Fruit fly (Drosophila melanogaster): ENCODE measurements around the gene CG5577.

CG5577 gene

dm6 chr3L:17856655-17857479, 15.6 kb upstream of the CG5577 start, which contains the start of gene CG5535:
TSS of gene CG5535 (minus strand) at chr3L:17856794.
- TF ChIP-seq Mnt (GFP tag; optimal IDR thresholded peaks at IDR 0.05): peak; percentile 57
- TF ChIP-seq pad (GFP tag; optimal IDR thresholded peaks at IDR 0.05): peak; percentile 73
- TF ChIP-seq cnc (optimal IDR thresholded peaks at IDR 0.05): no peak
- TF ChIP-seq cic (GFP tag; optimal IDR thresholded peaks at IDR 0.05): no peak
- peak; percentile 54 for TF ChIP-seq CG5204 (GFP tag; optimal IDR thresholded peaks at IDR 0.05)
- peak; percentile 80 for TF ChIP-seq CG33017 (tag; optimal IDR thresholded peaks at IDR 0.05)
- TF ChIP-seq ovo (GFP tag; optimal IDR thresholded peaks at IDR 0.05): peak; percentile 16
- peak; percentile 7 for TF ChIP-seq Clk (GFP tag; optimal IDR thresholded peaks at IDR 0.05)
- TF ChIP-seq CG14711 (tag; optimal IDR thresholded peaks at IDR 0.05): peak; percentile 95
- TF ChIP-seq Hr96 (GFP tag; optimal IDR thresholded peaks at IDR 0.05): peak; percentile 56
- peak; percentile 3 for TF ChIP-seq CG1620 (GFP tag; optimal IDR thresholded peaks at IDR 0.05)
- TF ChIP-seq CG7045 (GFP tag; optimal IDR thresholded peaks at IDR 0.05): peak; percentile 81
- TF ChIP-seq bab1 (GFP tag; optimal IDR thresholded peaks at IDR 0.05): peak; percentile 77
- peak; percentile 64 for TF ChIP-seq tj (GFP tag; optimal IDR thresholded peaks at IDR 0.05)
- TF ChIP-seq CG11617 (GFP tag; optimal IDR thresholded peaks at IDR 0.05): peak; percentile 92
- peak; percentile 74 for TF ChIP-seq CG12768 (GFP tag; optimal IDR thresholded peaks at IDR 0.05)
- peak; percentile 61 for TF ChIP-seq toe (GFP tag; optimal IDR thresholded peaks at IDR 0.05)
- no peak for TF ChIP-seq kay (GFP tag; ENCODE audit: borderline replicate concordance)
- TF ChIP-seq Crg-1 (GFP tag; optimal IDR thresholded peaks at IDR 0.05): peak; percentile 32
- TF ChIP-seq CG7101 (tag; optimal IDR thresholded peaks at IDR 0.05): peak; percentile 82

DNA sequence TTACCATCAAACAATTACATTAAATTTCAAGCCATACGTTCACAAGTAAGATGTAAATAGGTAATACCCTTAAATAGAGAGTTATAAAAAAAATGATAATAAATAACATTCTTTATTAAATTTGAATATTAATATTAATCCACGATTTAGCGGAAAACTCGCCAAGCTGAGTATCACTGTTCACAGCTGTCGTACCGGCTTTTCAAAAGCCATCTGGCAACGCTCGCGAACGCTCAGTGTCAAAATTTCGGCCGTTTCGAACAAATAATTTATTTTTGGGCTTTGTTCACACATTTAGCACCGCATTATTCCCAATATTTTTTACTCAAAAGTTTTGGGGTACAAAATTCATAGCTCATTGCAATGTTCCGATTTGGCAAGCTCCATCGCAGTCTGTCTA, 8.3 kb upstream of the CG5577 start, which contains the start of gene TrpRS-m:
Gene TrpRS-m, plus strand, starts transcription at position 211 of the 400 bp plus-strand sequence.
- no peak for TF ChIP-seq Crg-1 (GFP tag; optimal IDR thresholded peaks at IDR 0.05)
- no peak for TF ChIP-seq ovo (GFP tag; optimal IDR thresholded peaks at IDR 0.05)
- TF ChIP-seq cic (GFP tag; optimal IDR thresholded peaks at IDR 0.05): no peak
- peak; percentile 35 for TF ChIP-seq bab1 (GFP tag; optimal IDR thresholded peaks at IDR 0.05)
- no peak for TF ChIP-seq cnc (optimal IDR thresholded peaks at IDR 0.05)

DNA sequence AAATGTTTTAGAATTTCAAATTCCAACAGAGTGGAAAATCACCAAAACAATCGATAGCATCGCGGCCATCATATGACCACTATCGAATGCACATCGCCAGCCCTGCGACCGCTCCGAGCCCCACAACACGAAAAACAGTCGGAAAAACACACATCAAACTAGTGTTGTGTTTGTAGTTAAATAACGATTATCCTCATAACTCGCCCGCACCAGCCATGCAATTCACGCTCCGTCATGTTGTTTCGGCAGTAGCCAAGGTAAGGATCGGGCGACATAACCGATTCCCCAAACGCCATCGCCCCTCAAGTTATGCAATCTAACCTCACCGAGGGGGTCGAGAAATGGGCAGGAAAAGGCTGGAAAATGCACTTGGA, 5.7 kb upstream of the CG5577 start:
- TF ChIP-seq CG1620 (GFP tag; optimal IDR thresholded peaks at IDR 0.05): no peak
- TF ChIP-seq cnc (optimal IDR thresholded peaks at IDR 0.05): no peak
- no peak for TF ChIP-seq pad (GFP tag; optimal IDR thresholded peaks at IDR 0.05)
- peak; percentile 13 for TF ChIP-seq CG11617 (GFP tag; optimal IDR thresholded peaks at IDR 0.05)
- TF ChIP-seq Crg-1 (GFP tag; optimal IDR thresholded peaks at IDR 0.05): no peak
- no peak for TF ChIP-seq CG33017 (tag; optimal IDR thresholded peaks at IDR 0.05)
- no peak for TF ChIP-seq CG5204 (GFP tag; optimal IDR thresholded peaks at IDR 0.05)
- TF ChIP-seq cic (GFP tag; optimal IDR thresholded peaks at IDR 0.05): no peak
- peak; percentile 55 for TF ChIP-seq toe (GFP tag; optimal IDR thresholded peaks at IDR 0.05)
- TF ChIP-seq CG14711 (tag; optimal IDR thresholded peaks at IDR 0.05): no peak
- TF ChIP-seq Mnt (GFP tag; optimal IDR thresholded peaks at IDR 0.05): peak; percentile 2
- TF ChIP-seq kay (GFP tag; ENCODE audit: borderline replicate concordance): no peak
- TF ChIP-seq tj (GFP tag; optimal IDR thresholded peaks at IDR 0.05): no peak
- peak; percentile 20 for TF ChIP-seq CG7045 (GFP tag; optimal IDR thresholded peaks at IDR 0.05)
- no peak for TF ChIP-seq CG7101 (tag; optimal IDR thresholded peaks at IDR 0.05)
- no peak for TF ChIP-seq CG12768 (GFP tag; optimal IDR thresholded peaks at IDR 0.05)
- no peak for TF ChIP-seq ovo (GFP tag; optimal IDR thresholded peaks at IDR 0.05)
- TF ChIP-seq bab1 (GFP tag; optimal IDR thresholded peaks at IDR 0.05): peak; percentile 27
- TF ChIP-seq Clk (GFP tag; optimal IDR thresholded peaks at IDR 0.05): no peak
- peak; percentile 57 for TF ChIP-seq Hr96 (GFP tag; optimal IDR thresholded peaks at IDR 0.05)

DNA sequence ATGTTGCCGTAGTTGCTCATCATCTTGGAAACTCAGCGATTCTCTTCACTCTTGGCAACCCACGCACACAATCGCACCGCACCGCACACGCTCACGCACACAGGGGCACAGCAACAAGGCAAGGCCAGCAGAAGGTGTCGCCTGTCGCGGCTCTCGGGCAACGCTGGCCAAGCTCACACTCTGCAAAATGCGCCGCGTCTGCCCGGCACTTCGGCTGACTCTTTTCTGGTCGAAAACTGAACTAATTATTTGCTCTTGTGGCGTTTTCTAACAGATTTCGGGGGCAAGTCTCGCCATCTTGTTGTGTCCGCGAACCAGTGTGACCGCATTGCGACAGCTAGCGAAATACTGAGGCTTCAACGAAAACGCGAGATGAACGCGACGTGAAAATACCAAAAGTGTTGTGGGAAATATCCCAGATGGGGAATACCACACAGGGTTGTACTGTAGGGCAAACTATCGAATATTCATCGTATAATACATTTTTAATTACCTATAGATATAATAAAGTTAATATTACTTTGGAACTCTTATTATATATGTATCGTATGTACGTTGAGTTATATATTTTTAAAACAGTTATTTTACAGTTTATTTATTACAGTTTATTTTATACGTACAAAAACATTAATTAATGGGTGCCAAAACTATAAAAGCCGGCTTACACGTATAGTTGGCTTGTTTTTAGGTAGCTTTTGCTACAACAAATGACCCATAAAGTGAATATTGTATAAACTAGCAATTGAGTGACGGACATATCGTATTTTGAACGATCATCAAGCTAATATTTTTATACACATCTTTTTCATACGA, 5.1 kb upstream of the CG5577 start, which contains the start of the genes MED19 and CG7430:
Gene MED19, minus strand, starts transcription at position 333 of the 813 bp plus-strand sequence.
Gene CG7430, plus strand, starts transcription at position 748 of the 813 bp plus-strand sequence.
- TF ChIP-seq Crg-1 (GFP tag; optimal IDR thresholded peaks at IDR 0.05): no peak
- TF ChIP-seq CG33017 (tag; optimal IDR thresholded peaks at IDR 0.05): peak; percentile 26
- TF ChIP-seq Mnt (GFP tag; optimal IDR thresholded peaks at IDR 0.05): peak; percentile 58
- TF ChIP-seq CG7101 (tag; optimal IDR thresholded peaks at IDR 0.05): peak; percentile 41
- peak; percentile 50 for TF ChIP-seq cic (GFP tag; optimal IDR thresholded peaks at IDR 0.05)
- no peak for TF ChIP-seq cnc (optimal IDR thresholded peaks at IDR 0.05)
- TF ChIP-seq CG7045 (GFP tag; optimal IDR thresholded peaks at IDR 0.05): no peak
- TF ChIP-seq CG14711 (tag; optimal IDR thresholded peaks at IDR 0.05): peak; percentile 38
- peak; percentile 31 for TF ChIP-seq tj (GFP tag; optimal IDR thresholded peaks at IDR 0.05)
- TF ChIP-seq bab1 (GFP tag; optimal IDR thresholded peaks at IDR 0.05): peak; percentile 78
- peak; percentile 8 for TF ChIP-seq pad (GFP tag; optimal IDR thresholded peaks at IDR 0.05)

DNA sequence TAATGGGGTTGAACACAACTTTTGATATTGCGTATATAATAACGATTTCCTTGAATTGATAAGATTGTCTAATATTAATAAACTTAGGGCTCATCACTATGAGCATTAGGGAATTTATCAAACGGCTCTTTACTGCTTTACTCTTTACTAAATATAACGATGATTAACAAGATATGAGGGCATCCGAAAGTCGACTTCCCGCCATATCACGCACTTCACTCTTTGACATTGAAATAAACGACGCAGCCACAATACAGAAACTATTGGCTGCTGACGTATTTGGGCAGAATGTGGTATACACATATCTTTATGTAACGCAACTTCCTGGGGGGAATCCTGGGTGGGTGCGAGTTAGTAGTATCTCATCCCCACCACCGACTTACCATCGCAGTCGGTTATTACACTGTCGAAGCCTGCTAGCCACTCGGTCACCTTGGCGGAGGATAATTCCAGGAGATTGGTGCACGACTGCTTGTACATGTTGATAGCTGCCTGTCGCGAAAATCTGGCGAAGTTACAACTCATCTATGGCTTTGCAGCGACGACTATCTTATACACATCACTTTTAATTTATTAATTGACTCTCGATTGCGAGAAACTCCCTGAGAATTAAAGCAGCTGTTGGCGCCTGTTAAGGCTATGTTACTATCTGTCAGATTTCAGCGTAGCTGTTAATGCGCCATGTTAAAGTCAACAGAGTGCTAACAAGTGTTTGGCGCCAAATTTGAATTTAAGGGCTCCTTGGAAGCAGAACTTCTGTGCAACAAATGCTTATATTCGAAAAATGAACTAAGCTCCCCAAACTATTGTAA, 1.9 kb upstream of the CG5577 start, which contains the start of gene CG5567:
Gene CG5567, minus strand, starts transcription at position 653 of the 812 bp plus-strand sequence.
- TF ChIP-seq Crg-1 (GFP tag; optimal IDR thresholded peaks at IDR 0.05) (no peak), cic (GFP tag; optimal IDR thresholded peaks at IDR 0.05) (no peak), CG12768 (GFP tag; optimal IDR thresholded peaks at IDR 0.05) (peak; percentile 10), kay (GFP tag; ENCODE audit: borderline replicate concordance) (no peak), CG11617 (GFP tag; optimal IDR thresholded peaks at IDR 0.05) (no peak), CG7045 (GFP tag; optimal IDR thresholded peaks at IDR 0.05) (no peak), CG1620 (GFP tag; optimal IDR thresholded peaks at IDR 0.05) (no peak), toe (GFP tag; optimal IDR thresholded peaks at IDR 0.05) (no peak)

All from whole organism, adult.